Worm (Caenorhabditis elegans): ENCODE data around the gene micu-1.
A peak's percentile ranks its signal among the peaks of the same experiment; 100 is the strongest.

Gene micu-1

DNA sequence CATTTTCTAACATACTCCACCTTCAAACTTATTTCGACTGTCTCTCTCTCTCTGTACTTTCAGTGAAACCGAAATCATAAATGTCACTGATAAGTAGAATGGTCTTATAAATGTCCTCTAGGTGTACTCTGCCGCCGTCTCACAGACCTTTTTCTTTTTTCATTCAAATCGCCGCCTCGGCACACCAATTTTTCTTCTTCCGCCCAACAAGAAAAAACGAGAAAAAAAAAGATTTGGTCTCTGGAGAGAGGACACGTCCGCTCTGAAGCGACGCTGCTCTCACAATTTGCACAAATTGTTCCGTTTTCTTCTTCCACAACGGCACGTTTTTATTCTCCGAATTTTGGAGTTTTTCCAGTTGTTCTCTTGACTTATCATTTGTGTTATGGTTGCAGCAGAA, 15.4 kb downstream of the micu-1 start:
- TF ChIP-seq fos-1 (tag; optimal IDR thresholded peaks at IDR 0.05) (peak; percentile 4), peb-1 (tag; optimal IDR thresholded peaks at IDR 0.05) (no peak), mbf-1 (tag; optimal IDR thresholded peaks at IDR 0.05) (no peak), R02D3.7 (tag; optimal IDR thresholded peaks at IDR 0.05) (no peak), crh-2 (tag; optimal IDR thresholded peaks at IDR 0.05) (no peak), lin-39 (tag; optimal IDR thresholded peaks at IDR 0.05) (no peak), ZK546.5 (tag; optimal IDR thresholded peaks at IDR 0.05) (no peak), sma-9 (GFP tag; optimal IDR thresholded peaks at IDR 0.05) (peak; percentile 3), sma-9 (tag; optimal IDR thresholded peaks at IDR 0.05) (no peak), unc-39 (tag; optimal IDR thresholded peaks at IDR 0.05) (no peak), nhr-6 (tag; optimal IDR thresholded peaks at IDR 0.05) (no peak), nhr-11 (tag; optimal IDR thresholded peaks at IDR 0.05) (no peak), blmp-1 (tag; optimal IDR thresholded peaks at IDR 0.05; ENCODE audit: insufficient read depth) (no peak), nhr-129 (tag; optimal IDR thresholded peaks at IDR 0.05) (peak; percentile 36)

DNA sequence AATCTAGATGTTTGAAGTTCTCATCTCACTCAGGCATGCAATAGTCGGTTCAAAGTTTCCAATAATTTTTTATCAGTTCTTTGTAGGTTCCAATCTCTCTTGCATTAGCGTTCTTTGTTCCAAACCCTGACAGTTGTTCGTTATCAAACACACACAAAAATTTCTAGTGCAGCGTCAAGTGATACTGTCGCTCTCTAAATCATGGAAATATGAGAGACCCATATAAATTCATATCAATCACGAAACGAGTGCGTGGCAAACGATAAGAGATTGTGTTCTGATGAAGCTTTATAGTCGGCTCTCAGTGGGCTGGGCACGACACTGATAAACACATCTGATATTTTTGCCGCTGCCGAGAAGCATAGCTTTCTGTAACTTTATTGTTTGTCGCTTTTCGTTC, 16.5 kb downstream of the micu-1 start:
- TF ChIP-seq nhr-129 (tag; optimal IDR thresholded peaks at IDR 0.05) (peak; percentile 22), lin-39 (tag; optimal IDR thresholded peaks at IDR 0.05) (no peak), sma-9 (GFP tag; optimal IDR thresholded peaks at IDR 0.05) (peak; percentile 73), sma-9 (tag; optimal IDR thresholded peaks at IDR 0.05) (no peak), nhr-23 (tag; optimal IDR thresholded peaks at IDR 0.05) (no peak), ztf-4 (tag; optimal IDR thresholded peaks at IDR 0.05) (no peak), Y55F3AM.14 (GFP tag; optimal IDR thresholded peaks at IDR 0.05) (no peak), nhr-11 (tag; optimal IDR thresholded peaks at IDR 0.05) (no peak), dmd-4 (tag; optimal IDR thresholded peaks at IDR 0.05) (no peak), nhr-12 (tag; optimal IDR thresholded peaks at IDR 0.05) (no peak), crh-2 (tag; optimal IDR thresholded peaks at IDR 0.05) (peak; percentile 93), ztf-1 (GFP tag; conservative IDR thresholded peaks at IDR 0.05) (no peak), lsy-2 (tag; optimal IDR thresholded peaks at IDR 0.05) (peak in 1 of 2 experiments; percentile 8), lin-11 (tag; optimal IDR thresholded peaks at IDR 0.05) (no peak), skn-1 (tag; optimal IDR thresholded peaks at IDR 0.05) (no peak), aly-2 (tag; optimal IDR thresholded peaks at IDR 0.05) (no peak), mdl-1 (tag; optimal IDR thresholded peaks at IDR 0.05) (no peak), blmp-1 (tag; optimal IDR thresholded peaks at IDR 0.05; ENCODE audit: insufficient read depth) (no peak), ceh-16 (tag; optimal IDR thresholded peaks at IDR 0.05) (no peak), gmeb-1 (tag; optimal IDR thresholded peaks at IDR 0.05) (no peak), F13H6.1 (tag; optimal IDR thresholded peaks at IDR 0.05) (peak; percentile 60), zag-1 (tag; optimal IDR thresholded peaks at IDR 0.05) (no peak), sem-4 (tag; optimal IDR thresholded peaks at IDR 0.05) (no peak), ceh-82 (tag; optimal IDR thresholded peaks at IDR 0.05) (no peak), ama-1 (optimal IDR thresholded peaks at IDR 0.05) (no peak), egl-27 (tag; optimal IDR thresholded peaks at IDR 0.05) (no peak), ZK546.5 (tag; optimal IDR thresholded peaks at IDR 0.05) (no peak), mbf-1 (tag; optimal IDR thresholded peaks at IDR 0.05) (no peak), alr-1 (tag; optimal IDR thresholded peaks at IDR 0.05) (no peak), sma-3 (GFP tag; optimal IDR thresholded peaks at IDR 0.05) (peak; percentile 23), C34F6.9 (tag; optimal IDR thresholded peaks at IDR 0.05) (peak; percentile 9), unc-62 (GFP tag; optimal IDR thresholded peaks at IDR 0.05) (no peak), mab-5 (tag; optimal IDR thresholded peaks at IDR 0.05) (no peak), elt-1 (tag; optimal IDR thresholded peaks at IDR 0.05) (no peak), nhr-6 (tag; optimal IDR thresholded peaks at IDR 0.05) (no peak), nhr-25 (tag; optimal IDR thresholded peaks at IDR 0.05) (no peak), ztf-11 (tag; optimal IDR thresholded peaks at IDR 0.05) (no peak), R02D3.7 (tag; optimal IDR thresholded peaks at IDR 0.05) (no peak), nhr-21 (tag; optimal IDR thresholded peaks at IDR 0.05) (peak; percentile 0), nhr-10 (tag; optimal IDR thresholded peaks at IDR 0.05) (no peak), elt-3 (tag; optimal IDR thresholded peaks at IDR 0.05) (no peak), unc-55 (GFP tag; optimal IDR thresholded peaks at IDR 0.05) (no peak), lin-13 (GFP tag; optimal IDR thresholded peaks at IDR 0.05) (peak; percentile 11), fos-1 (tag; optimal IDR thresholded peaks at IDR 0.05) (peak; percentile 88)
